Fruit fly (Drosophila melanogaster): ENCODE measurements around the gene Aldh7A1.

The Aldh7A1 gene

dm6 chr3L:19228857-19229398 lies 39.8 kb downstream of the Aldh7A1 start:
- TF ChIP-seq Rel (GFP tag; optimal IDR thresholded peaks at IDR 0.05) (no peak), Rel (tag; optimal IDR thresholded peaks at IDR 0.05) (no peak), Hr83 (GFP tag; optimal IDR thresholded peaks at IDR 0.05; ENCODE audit: poor library complexity, severe bottlenecking) (no peak), Abd-B (GFP tag; optimal IDR thresholded peaks at IDR 0.05) (no peak), brk (GFP tag; optimal IDR thresholded peaks at IDR 0.05) (no peak), HLH106 (tag; optimal IDR thresholded peaks at IDR 0.05) (no peak), Dfd (GFP tag; optimal IDR thresholded peaks at IDR 0.05) (no peak), h (GFP tag; optimal IDR thresholded peaks at IDR 0.05) (no peak), usp (GFP tag; optimal IDR thresholded peaks at IDR 0.05) (no peak), CG9705 (GFP tag; optimal IDR thresholded peaks at IDR 0.05) (no peak)

- TF ChIP-seq GATAd (GFP tag; optimal IDR thresholded peaks at IDR 0.05) (no peak), psq (GFP tag; optimal IDR thresholded peaks at IDR 0.05) (no peak), Myc (optimal IDR thresholded peaks at IDR 0.05) (no peak), lola (GFP tag; optimal IDR thresholded peaks at IDR 0.05) (no peak), dl (GFP tag; optimal IDR thresholded peaks at IDR 0.05; ENCODE audit: insufficient read depth in 1 of 2, partially characterized antibody in 2 of 2) (no peak), CrebA (GFP tag; optimal IDR thresholded peaks at IDR 0.05; ENCODE audit: borderline replicate concordance) (no peak), Hr78 (GFP tag; optimal IDR thresholded peaks at IDR 0.05) (no peak), Jra (GFP tag; optimal IDR thresholded peaks at IDR 0.05) (no peak), sv (GFP tag; optimal IDR thresholded peaks at IDR 0.05) (no peak), foxo (GFP tag; optimal IDR thresholded peaks at IDR 0.05) (no peak), usp (GFP tag; optimal IDR thresholded peaks at IDR 0.05) (no peak), Hnf4 (GFP tag; optimal IDR thresholded peaks at IDR 0.05) (no peak), jim (GFP tag; optimal IDR thresholded peaks at IDR 0.05) (no peak)
Measured at dm6 chr3L:19228371-19228817, 40.3 kb downstream of the Aldh7A1 start.

- TF ChIP-seq Hr78 (GFP tag; optimal IDR thresholded peaks at IDR 0.05): no peak
- no peak for TF ChIP-seq dmrt93B (GFP tag; optimal IDR thresholded peaks at IDR 0.05)
- TF ChIP-seq HLH106 (tag; optimal IDR thresholded peaks at IDR 0.05): no peak
- TF ChIP-seq CG32264 (GFP tag; optimal IDR thresholded peaks at IDR 0.05): no peak
- no peak for TF ChIP-seq h (GFP tag; optimal IDR thresholded peaks at IDR 0.05)
- TF ChIP-seq sv (GFP tag; optimal IDR thresholded peaks at IDR 0.05): no peak
- no peak for TF ChIP-seq lola (GFP tag; optimal IDR thresholded peaks at IDR 0.05)
- no peak for TF ChIP-seq Mio (GFP tag; optimal IDR thresholded peaks at IDR 0.05)
- no peak for TF ChIP-seq fru (GFP tag; optimal IDR thresholded peaks at IDR 0.05)
- TF ChIP-seq Dif (GFP tag; optimal IDR thresholded peaks at IDR 0.05; ENCODE audit: partially characterized antibody): no peak
- no peak for TF ChIP-seq GATAd (GFP tag; optimal IDR thresholded peaks at IDR 0.05)
Measured at dm6 chr3L:19225687-19226086, 43.0 kb downstream of the Aldh7A1 start.

- TF ChIP-seq Mio (GFP tag; optimal IDR thresholded peaks at IDR 0.05): no peak
- TF ChIP-seq tai (GFP tag; optimal IDR thresholded peaks at IDR 0.05): no peak
- TF ChIP-seq lola (GFP tag; optimal IDR thresholded peaks at IDR 0.05): no peak
- TF ChIP-seq br (GFP tag; optimal IDR thresholded peaks at IDR 0.05): no peak
- TF ChIP-seq CrebA (GFP tag; optimal IDR thresholded peaks at IDR 0.05; ENCODE audit: borderline replicate concordance): no peak
- no peak for TF ChIP-seq usp (GFP tag; optimal IDR thresholded peaks at IDR 0.05)
- TF ChIP-seq woc (GFP tag; optimal IDR thresholded peaks at IDR 0.05): no peak
- TF ChIP-seq brk (GFP tag; optimal IDR thresholded peaks at IDR 0.05): no peak
- no peak for TF ChIP-seq Rel (GFP tag; optimal IDR thresholded peaks at IDR 0.05)
- TF ChIP-seq Rel (tag; optimal IDR thresholded peaks at IDR 0.05): no peak
- TF ChIP-seq psq (GFP tag; optimal IDR thresholded peaks at IDR 0.05): no peak
- no peak for TF ChIP-seq Abd-B (GFP tag; optimal IDR thresholded peaks at IDR 0.05)
- no peak for TF ChIP-seq GATAd (GFP tag; optimal IDR thresholded peaks at IDR 0.05)
- no peak for TF ChIP-seq jim (GFP tag; optimal IDR thresholded peaks at IDR 0.05)
- no peak for TF ChIP-seq OdsH (GFP tag; optimal IDR thresholded peaks at IDR 0.05)
- no peak for TF ChIP-seq h (GFP tag; optimal IDR thresholded peaks at IDR 0.05)
- TF ChIP-seq foxo (GFP tag; optimal IDR thresholded peaks at IDR 0.05): no peak
- TF ChIP-seq sage (GFP tag; optimal IDR thresholded peaks at IDR 0.05): no peak
- TF ChIP-seq Hr78 (GFP tag; optimal IDR thresholded peaks at IDR 0.05): no peak
Measured at dm6 chr3L:19221455-19221854, 47.3 kb downstream of the Aldh7A1 start.

Measured in whole organism, wandering third instar larva.